Worm (Caenorhabditis elegans): ENCODE measurements around the gene fat-1.

fat-1 gene

ce11 chrIV:13323823-13324359, 8.4 kb downstream of the fat-1 start, which contains the start of gene fat-2:
TSS of gene fat-2 (plus strand) at chrIV:13323873.
- TF ChIP-seq med-1 (GFP tag; optimal IDR thresholded peaks at IDR 0.05; ENCODE audit: insufficient read depth) (no peak), tab-1 (GFP tag; IDR thresholded peaks at IDR 0.05) (no peak), ztf-23 (GFP tag; IDR thresholded peaks at IDR 0.05) (no peak), flt-1 (GFP tag; IDR thresholded peaks at IDR 0.05) (no peak), klf-2 (GFP tag; conservative IDR thresholded peaks at IDR 0.05) (no peak), ztf-29 (GFP tag; IDR thresholded peaks at IDR 0.05) (no peak), cog-1 (tag; optimal IDR thresholded peaks at IDR 0.05) (no peak), T22C8.4 (GFP tag; IDR thresholded peaks at IDR 0.05) (no peak), ref-1 (GFP tag; conservative IDR thresholded peaks at IDR 0.05) (no peak)

DNA sequence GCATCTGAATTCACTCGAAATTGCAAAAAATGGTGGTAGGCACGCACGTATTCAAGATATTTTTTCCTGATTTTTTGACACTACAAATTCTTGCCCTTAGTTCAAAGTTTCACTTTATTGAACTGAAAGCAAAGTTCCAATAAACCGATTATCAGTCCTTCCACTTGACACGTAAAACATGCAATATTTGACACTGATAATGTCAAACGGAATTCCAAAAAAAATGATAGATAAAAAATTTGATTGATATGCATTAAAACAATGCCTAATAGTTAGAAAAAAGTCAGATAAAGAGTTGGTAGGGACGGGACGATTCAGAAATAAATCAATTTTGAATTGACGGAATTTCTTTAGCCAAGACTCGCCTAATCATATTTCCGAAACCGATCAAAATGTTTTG, 11.6 kb downstream of the fat-1 start:
- TF ChIP-seq flt-1 (GFP tag; IDR thresholded peaks at IDR 0.05): no peak
- TF ChIP-seq T22C8.4 (GFP tag; IDR thresholded peaks at IDR 0.05): no peak
- TF ChIP-seq tab-1 (GFP tag; IDR thresholded peaks at IDR 0.05): no peak
- TF ChIP-seq klf-2 (GFP tag; conservative IDR thresholded peaks at IDR 0.05): no peak
- no peak for TF ChIP-seq cog-1 (tag; optimal IDR thresholded peaks at IDR 0.05)
- TF ChIP-seq ztf-29 (GFP tag; IDR thresholded peaks at IDR 0.05): no peak
- TF ChIP-seq ztf-23 (GFP tag; IDR thresholded peaks at IDR 0.05): no peak
- TF ChIP-seq ref-1 (GFP tag; conservative IDR thresholded peaks at IDR 0.05): no peak
- no peak for TF ChIP-seq med-1 (GFP tag; optimal IDR thresholded peaks at IDR 0.05; ENCODE audit: insufficient read depth)

DNA sequence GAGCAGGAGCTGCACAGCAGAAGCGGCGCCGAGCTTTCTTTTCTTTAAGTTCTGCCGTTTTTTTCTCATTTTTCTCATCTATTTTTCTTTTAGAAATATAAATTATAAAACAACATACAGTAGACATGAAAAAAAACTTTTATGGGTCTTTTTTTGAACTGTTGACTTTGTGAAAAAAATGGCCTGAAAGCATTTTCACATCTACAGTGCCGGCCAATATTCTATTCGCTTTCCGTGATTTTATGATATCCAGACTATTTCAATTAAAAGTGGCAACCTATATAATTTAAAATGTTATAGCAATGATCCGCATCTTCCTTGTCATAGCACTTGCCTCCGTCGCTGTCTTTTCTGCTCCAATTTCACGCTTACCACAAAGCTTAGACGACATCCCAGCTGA, 12.6 kb downstream of the fat-1 start, which contains the start of gene far-6:
Gene far-6, plus strand, starts transcription at position 301 of the 400 bp plus-strand sequence.
- TF ChIP-seq med-1 (GFP tag; optimal IDR thresholded peaks at IDR 0.05; ENCODE audit: insufficient read depth): no peak
- no peak for TF ChIP-seq cog-1 (tag; optimal IDR thresholded peaks at IDR 0.05)
- no peak for TF ChIP-seq T22C8.4 (GFP tag; IDR thresholded peaks at IDR 0.05)
- no peak for TF ChIP-seq ztf-23 (GFP tag; IDR thresholded peaks at IDR 0.05)
- no peak for TF ChIP-seq ref-1 (GFP tag; conservative IDR thresholded peaks at IDR 0.05)
- no peak for TF ChIP-seq ztf-29 (GFP tag; IDR thresholded peaks at IDR 0.05)
- TF ChIP-seq tab-1 (GFP tag; IDR thresholded peaks at IDR 0.05): no peak
- TF ChIP-seq klf-2 (GFP tag; conservative IDR thresholded peaks at IDR 0.05): no peak
- no peak for TF ChIP-seq flt-1 (GFP tag; IDR thresholded peaks at IDR 0.05)

DNA sequence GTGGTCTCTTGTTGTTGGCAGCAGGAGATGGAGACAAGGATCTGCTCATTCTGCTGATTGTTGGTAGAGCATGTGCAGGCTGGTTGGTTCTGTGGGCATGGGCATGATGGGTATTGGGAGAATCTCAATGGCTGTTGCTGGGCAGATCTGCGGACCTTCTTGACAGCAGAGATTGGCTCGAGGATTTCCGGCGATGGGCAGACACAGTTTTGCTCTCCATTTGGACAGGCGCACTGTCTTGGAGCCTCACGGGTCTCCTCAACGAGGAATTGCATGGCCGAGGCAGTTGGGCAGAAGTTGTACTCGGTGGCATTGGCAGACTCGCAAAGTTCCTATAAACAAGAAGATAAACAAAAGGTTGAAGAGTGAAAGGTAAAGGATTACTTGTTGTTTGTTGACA, 15.1 kb downstream of the fat-1 start:
- no peak for TF ChIP-seq ztf-29 (GFP tag; IDR thresholded peaks at IDR 0.05)
- no peak for TF ChIP-seq ztf-23 (GFP tag; IDR thresholded peaks at IDR 0.05)
- TF ChIP-seq ref-1 (GFP tag; conservative IDR thresholded peaks at IDR 0.05): no peak
- TF ChIP-seq cog-1 (tag; optimal IDR thresholded peaks at IDR 0.05): no peak
- no peak for TF ChIP-seq tab-1 (GFP tag; IDR thresholded peaks at IDR 0.05)
- no peak for TF ChIP-seq T22C8.4 (GFP tag; IDR thresholded peaks at IDR 0.05)
- TF ChIP-seq klf-2 (GFP tag; conservative IDR thresholded peaks at IDR 0.05): no peak
- no peak for TF ChIP-seq med-1 (GFP tag; optimal IDR thresholded peaks at IDR 0.05; ENCODE audit: insufficient read depth)

- TF ChIP-seq med-1 (GFP tag; optimal IDR thresholded peaks at IDR 0.05; ENCODE audit: insufficient read depth) (no peak), klf-2 (GFP tag; conservative IDR thresholded peaks at IDR 0.05) (no peak), flt-1 (GFP tag; IDR thresholded peaks at IDR 0.05) (no peak), ztf-23 (GFP tag; IDR thresholded peaks at IDR 0.05) (no peak), ztf-29 (GFP tag; IDR thresholded peaks at IDR 0.05) (no peak), ref-1 (GFP tag; conservative IDR thresholded peaks at IDR 0.05) (no peak), cog-1 (tag; optimal IDR thresholded peaks at IDR 0.05) (no peak), tab-1 (GFP tag; IDR thresholded peaks at IDR 0.05) (no peak)
Measured at ce11 chrIV:13331285-13331684, 15.8 kb downstream of the fat-1 start, which contains the start of gene pqn-74. TSS of gene pqn-74 (minus strand) at chrIV:13331406.

DNA sequence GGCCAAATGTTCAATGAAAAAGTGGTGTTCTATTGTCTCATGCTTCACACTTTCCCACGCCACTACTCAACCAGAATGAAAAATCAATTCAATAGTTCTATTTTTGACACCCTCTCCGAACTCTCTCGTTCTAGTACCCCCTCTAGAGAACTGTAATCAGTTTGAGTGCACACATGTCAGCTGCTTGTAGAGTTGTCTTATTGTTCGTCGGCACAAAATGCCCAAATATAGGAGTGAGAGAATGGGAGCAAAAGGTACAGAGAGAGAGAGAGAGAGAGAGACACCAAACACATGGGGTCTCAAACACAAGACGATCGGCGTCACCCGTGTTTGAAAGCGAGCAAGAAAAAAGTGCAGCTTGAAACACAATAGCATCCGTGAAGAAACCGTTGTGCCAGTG, 18.8 kb downstream of the fat-1 start:
- TF ChIP-seq cog-1 (tag; optimal IDR thresholded peaks at IDR 0.05) (no peak), ztf-23 (GFP tag; IDR thresholded peaks at IDR 0.05) (no peak), flt-1 (GFP tag; IDR thresholded peaks at IDR 0.05) (no peak), tab-1 (GFP tag; IDR thresholded peaks at IDR 0.05) (no peak), ztf-29 (GFP tag; IDR thresholded peaks at IDR 0.05) (no peak), ref-1 (GFP tag; conservative IDR thresholded peaks at IDR 0.05) (no peak), T22C8.4 (GFP tag; IDR thresholded peaks at IDR 0.05) (no peak), med-1 (GFP tag; optimal IDR thresholded peaks at IDR 0.05; ENCODE audit: insufficient read depth) (no peak), klf-2 (GFP tag; conservative IDR thresholded peaks at IDR 0.05) (no peak)

DNA sequence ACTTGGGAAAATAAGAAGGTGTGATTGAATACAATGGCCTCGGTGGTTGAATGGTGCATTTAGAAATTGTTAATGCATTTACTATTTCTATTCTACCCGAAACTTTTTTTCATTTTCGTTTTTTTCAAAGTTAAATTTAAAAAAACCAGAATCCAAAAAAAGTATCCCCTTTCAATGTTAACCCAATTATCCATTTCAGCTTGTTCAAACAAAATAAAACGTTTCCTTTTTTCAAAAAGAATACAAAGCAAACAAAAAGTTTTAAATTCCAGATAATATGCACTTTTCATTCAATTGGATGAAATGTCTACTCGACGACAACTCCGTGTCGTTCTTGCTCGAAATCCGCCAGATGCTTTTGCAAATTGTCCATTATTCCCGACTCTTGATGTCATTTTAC, 27.1 kb downstream of the fat-1 start, which contains the start of gene W02A2.5:
Gene W02A2.5, plus strand, starts transcription at position 301 of the 400 bp plus-strand sequence.
- TF ChIP-seq T22C8.4 (GFP tag; IDR thresholded peaks at IDR 0.05) (no peak), ztf-23 (GFP tag; IDR thresholded peaks at IDR 0.05) (no peak), ref-1 (GFP tag; conservative IDR thresholded peaks at IDR 0.05) (no peak), klf-2 (GFP tag; conservative IDR thresholded peaks at IDR 0.05) (no peak), med-1 (GFP tag; optimal IDR thresholded peaks at IDR 0.05; ENCODE audit: insufficient read depth) (no peak), tab-1 (GFP tag; IDR thresholded peaks at IDR 0.05) (no peak), cog-1 (tag; optimal IDR thresholded peaks at IDR 0.05) (no peak)

ce11 chrIV:13346078-13346477, 30.6 kb downstream of the fat-1 start:
- no peak for TF ChIP-seq flt-1 (GFP tag; IDR thresholded peaks at IDR 0.05)
- TF ChIP-seq cog-1 (tag; optimal IDR thresholded peaks at IDR 0.05): no peak
- TF ChIP-seq tab-1 (GFP tag; IDR thresholded peaks at IDR 0.05): no peak
- TF ChIP-seq ztf-29 (GFP tag; IDR thresholded peaks at IDR 0.05): no peak
- no peak for TF ChIP-seq klf-2 (GFP tag; conservative IDR thresholded peaks at IDR 0.05)
- no peak for TF ChIP-seq med-1 (GFP tag; optimal IDR thresholded peaks at IDR 0.05; ENCODE audit: insufficient read depth)
- no peak for TF ChIP-seq ztf-23 (GFP tag; IDR thresholded peaks at IDR 0.05)
- TF ChIP-seq T22C8.4 (GFP tag; IDR thresholded peaks at IDR 0.05): no peak
- TF ChIP-seq ref-1 (GFP tag; conservative IDR thresholded peaks at IDR 0.05): no peak

DNA sequence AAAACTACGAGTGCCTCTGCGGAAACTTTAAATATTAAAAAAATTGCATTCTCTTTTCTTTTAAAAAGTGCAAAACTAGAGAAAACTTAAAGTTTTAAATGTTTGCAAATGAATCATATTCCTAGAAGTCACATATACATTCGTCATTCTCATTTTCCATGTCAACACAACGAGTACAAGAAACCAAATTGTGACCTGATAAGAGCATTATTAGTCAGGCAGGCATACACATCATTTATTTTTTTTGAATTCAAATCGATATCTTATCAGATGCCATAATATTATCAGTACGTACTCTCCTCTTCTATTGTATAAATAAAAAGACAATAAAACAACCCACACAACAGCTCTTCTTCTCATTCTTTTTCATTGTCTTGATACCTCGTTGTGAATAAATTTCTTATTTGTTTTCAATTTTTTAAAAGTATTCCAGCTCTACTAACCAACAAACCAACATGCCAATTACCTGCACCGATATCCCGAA, 31.8 kb downstream of the fat-1 start, which contains the start of gene W02A2.9:
Gene W02A2.9, plus strand, starts transcription at position 434 of the 484 bp plus-strand sequence.
- TF ChIP-seq tab-1 (GFP tag; IDR thresholded peaks at IDR 0.05) (no peak), T22C8.4 (GFP tag; IDR thresholded peaks at IDR 0.05) (no peak), med-1 (GFP tag; optimal IDR thresholded peaks at IDR 0.05; ENCODE audit: insufficient read depth) (no peak), ztf-23 (GFP tag; IDR thresholded peaks at IDR 0.05) (no peak), klf-2 (GFP tag; conservative IDR thresholded peaks at IDR 0.05) (no peak), ref-1 (GFP tag; conservative IDR thresholded peaks at IDR 0.05) (no peak), cog-1 (tag; optimal IDR thresholded peaks at IDR 0.05) (no peak), flt-1 (GFP tag; IDR thresholded peaks at IDR 0.05) (no peak), ztf-29 (GFP tag; IDR thresholded peaks at IDR 0.05) (no peak)

Measured in whole organism, midembryonic.